Worm (Caenorhabditis elegans) whole organism, L4 larva: ENCODE measurements around the gene nspb-11.

ENCODE experiments used
- D1046.2 ChIP-seq: fragments of 200-800 bp; sonication (Bioruptor generic); IDR thresholded peaks from 2 replicates; pipeline ENCODE4 v1.3.6; 2022; ENCODE audit warnings: missing genetic modification characterization, missing compliant biosample characterization
- F10B5.3 ChIP-seq: sonication (generic microtip); optimal IDR thresholded peaks from 2 replicates; lab custom pipeline; 2016; ENCODE audit warnings: mild to moderate bottlenecking, missing genetic modification characterization, missing compliant biosample characterization
- R02D3.7 ChIP-seq: fragments of 150-350 bp; sonication (generic microtip); optimal IDR thresholded peaks from 3 replicates; lab custom pipeline; 2014; ENCODE audit warnings: missing biosample characterization, missing genetic modification characterization
- Y5F2A.4 ChIP-seq: fragments of 200-800 bp; sonication (Bioruptor generic); optimal IDR thresholded peaks from 2 replicates; lab custom pipeline; 2018; ENCODE audit warnings: mild to moderate bottlenecking, missing genetic modification characterization, missing compliant biosample characterization
- Y75B8A.6 ChIP-seq: fragments of 200-800 bp; sonication (Bioruptor generic); IDR thresholded peaks from 2 replicates; pipeline ENCODE4 v1.3.6; 2022; ENCODE audit warnings: missing genetic modification reagents, missing genetic modification characterization, missing compliant biosample characterization
- attf-4 ChIP-seq: sonication (generic microtip); optimal IDR thresholded peaks from 3 replicates; lab custom pipeline; 2017; ENCODE audit warnings: missing biosample characterization, missing genetic modification characterization
- ceh-28 ChIP-seq: fragments of 150-350 bp; optimal IDR thresholded peaks from 2 replicates; lab custom pipeline; 2014; ENCODE audit warnings: missing biosample characterization, missing genetic modification reagents, missing genetic modification characterization
- ces-1 ChIP-seq: fragments of 150-350 bp; sonication (generic microtip); optimal IDR thresholded peaks from 4 replicates; lab custom pipeline; 2014; ENCODE audit warnings: missing biosample characterization, missing genetic modification reagents, missing genetic modification characterization
- daf-16 ChIP-seq, 3 experiments: sonication (generic microtip); optimal IDR thresholded peaks; 2 replicates each; lab custom pipeline; 2016 to 2017; ENCODE audit warnings: missing genetic modification characterization in 3 of 3, missing genetic modification reagents in 3 of 3, mild to moderate bottlenecking in 2 of 3, missing compliant biosample characterization in 2 of 3, missing biosample characterization in 1 of 3, moderate library complexity in 1 of 3
- daf-19 ChIP-seq: fragments of 200-800 bp; sonication (Bioruptor generic); conservative IDR thresholded peaks from 2 replicates; pipeline ENCODE4 v1.3.6; 2022; ENCODE audit warnings: missing genetic modification characterization, missing compliant biosample characterization
- dmd-6 ChIP-seq: fragments of 200-800 bp; sonication (Bioruptor generic); IDR thresholded peaks from 2 replicates; pipeline ENCODE4 v1.3.6; 2022; ENCODE audit warnings: missing genetic modification reagents, missing genetic modification characterization, missing compliant biosample characterization
- dmd-8 ChIP-seq: fragments of 200-800 bp; sonication (Bioruptor generic); IDR thresholded peaks from 2 replicates; pipeline ENCODE4 v1.3.6; 2022; ENCODE audit warnings: missing genetic modification characterization, missing compliant biosample characterization
- dpl-1 ChIP-seq: fragments of 150-350 bp; optimal IDR thresholded peaks from 2 replicates; lab custom pipeline; 2014; ENCODE audit warnings: missing biosample characterization, missing genetic modification reagents, missing genetic modification characterization
- dve-1 ChIP-seq: sonication (generic microtip); optimal IDR thresholded peaks from 2 replicates; lab custom pipeline; 2017; ENCODE audit warnings: antibody characterized with exemption, mild to moderate bottlenecking, missing genetic modification characterization, missing compliant biosample characterization; ENCODE audit not compliant: insufficient read depth
- egl-27 ChIP-seq: sonication (generic microtip); optimal IDR thresholded peaks from 3 replicates; lab custom pipeline; 2017; ENCODE audit warnings: missing biosample characterization, missing genetic modification reagents, missing genetic modification characterization
- hlh-11 ChIP-seq: fragments of 200-800 bp; sonication (Bioruptor generic); optimal IDR thresholded peaks from 2 replicates; lab custom pipeline; 2018; ENCODE audit warnings: mild to moderate bottlenecking, missing genetic modification characterization, missing compliant biosample characterization
- lin-1 ChIP-seq: fragments of 200-800 bp; sonication (Bioruptor generic); IDR thresholded peaks from 2 replicates; pipeline ENCODE4 v1.3.6; 2022; ENCODE audit warnings: missing genetic modification reagents, missing genetic modification characterization, missing compliant biosample characterization
- lin-13 ChIP-seq: fragments of 150-350 bp; optimal IDR thresholded peaks from 2 replicates; lab custom pipeline; 2014; ENCODE audit warnings: missing biosample characterization, missing genetic modification reagents, missing genetic modification characterization
- lin-15B ChIP-seq: fragments of 150-350 bp; sonication (generic microtip); optimal IDR thresholded peaks from 3 replicates; lab custom pipeline; 2014; ENCODE audit warnings: missing biosample characterization, missing genetic modification characterization
- lin-39 ChIP-seq: fragments of 150-350 bp; optimal IDR thresholded peaks from 2 replicates; lab custom pipeline; 2014; ENCODE audit warnings: missing biosample characterization, missing genetic modification reagents, missing genetic modification characterization
- lir-3 ChIP-seq: sonication (generic microtip); optimal IDR thresholded peaks from 2 replicates; lab custom pipeline; 2016; ENCODE audit warnings: mild to moderate bottlenecking, missing genetic modification characterization, missing compliant biosample characterization
- mdt-29 ChIP-seq: fragments of 200-800 bp; sonication (Bioruptor generic); IDR thresholded peaks from 2 replicates; pipeline ENCODE4 v1.3.6; 2022; ENCODE audit warnings: missing genetic modification reagents, missing genetic modification characterization, missing compliant biosample characterization
- mxl-3 ChIP-seq: fragments of 200-800 bp; sonication (Bioruptor generic); optimal IDR thresholded peaks from 2 replicates; lab custom pipeline; 2018; ENCODE audit warnings: mild to moderate bottlenecking, missing genetic modification characterization, missing compliant biosample characterization
- nhr-28 ChIP-seq: fragments of 150-350 bp; optimal IDR thresholded peaks from 2 replicates; lab custom pipeline; 2014; ENCODE audit warnings: missing biosample characterization, missing genetic modification characterization
- nhr-41 ChIP-seq: fragments of 200-800 bp; sonication (Bioruptor generic); IDR thresholded peaks from 2 replicates; pipeline ENCODE4 v1.3.6; 2022; ENCODE audit warnings: missing genetic modification reagents, missing genetic modification characterization, missing compliant biosample characterization
- nhr-48 ChIP-seq: sonication (generic microtip); optimal IDR thresholded peaks from 2 replicates; lab custom pipeline; 2016; ENCODE audit warnings: mild to moderate bottlenecking, missing genetic modification characterization, missing compliant biosample characterization
- nhr-6 ChIP-seq: fragments of 150-350 bp; optimal IDR thresholded peaks from 2 replicates; lab custom pipeline; 2014; ENCODE audit warnings: missing biosample characterization, missing genetic modification characterization
- nhr-77 ChIP-seq: fragments of 150-350 bp; optimal IDR thresholded peaks from 2 replicates; lab custom pipeline; 2014; ENCODE audit warnings: missing biosample characterization, missing genetic modification characterization
- php-3 ChIP-seq: fragments of 200-800 bp; sonication (Bioruptor generic); IDR thresholded peaks from 2 replicates; pipeline ENCODE4 v1.3.6; 2022; ENCODE audit warnings: missing genetic modification reagents, missing genetic modification characterization, missing compliant biosample characterization
- pqm-1 ChIP-seq: sonication (generic microtip); optimal IDR thresholded peaks from 2 replicates; lab custom pipeline; 2017; ENCODE audit warnings: missing biosample characterization, missing genetic modification characterization
- rbr-2 ChIP-seq: sonication (generic microtip); optimal IDR thresholded peaks from 2 replicates; lab custom pipeline; 2016; ENCODE audit warnings: missing genotype, missing genetic modification characterization, missing compliant biosample characterization
- sdz-12 ChIP-seq: fragments of 200-800 bp; sonication (Bioruptor generic); optimal IDR thresholded peaks from 2 replicates; lab custom pipeline; 2018; ENCODE audit warnings: mild to moderate bottlenecking, missing genetic modification characterization, missing compliant biosample characterization
- set-16 ChIP-seq: fragments of 200-800 bp; sonication (Bioruptor generic); IDR thresholded peaks from 2 replicates; pipeline ENCODE4 v1.3.6; 2022; ENCODE audit warnings: missing genetic modification reagents, missing genetic modification characterization, missing compliant biosample characterization
- spr-3 ChIP-seq: fragments of 200-800 bp; sonication (Bioruptor generic); optimal IDR thresholded peaks from 2 replicates; lab custom pipeline; 2018; ENCODE audit warnings: mild to moderate bottlenecking, missing genetic modification characterization, missing compliant biosample characterization
- tra-1 ChIP-seq: fragments of 200-800 bp; sonication (Bioruptor generic); IDR thresholded peaks from 2 replicates; pipeline ENCODE4 v1.3.6; 2022; ENCODE audit warnings: missing genetic modification reagents, missing genetic modification characterization, missing compliant biosample characterization
- unc-62 ChIP-seq, 3 experiments: fragments of 150-350 bp in 1 of 3; sonication (generic microtip); optimal IDR thresholded peaks in 2 of 3; peaks in 1 of 3; 1 replicate in 1 of 3; 2 replicates in 2 of 3; lab custom pipeline; 2014 to 2017; ENCODE audit warnings: missing biosample characterization in 3 of 3, missing genetic modification characterization in 3 of 3, missing genetic modification reagents in 3 of 3, missing genotype in 1 of 3
- zfp-3 ChIP-seq: fragments of 200-800 bp; sonication (Bioruptor generic); conservative IDR thresholded peaks from 2 replicates; pipeline ENCODE4 v1.3.6; 2022; ENCODE audit warnings: missing genetic modification reagents, missing genetic modification characterization, missing compliant biosample characterization
- zip-11 ChIP-seq: fragments of 200-800 bp; sonication (Bioruptor generic); IDR thresholded peaks from 2 replicates; pipeline ENCODE4 v1.3.6; 2022; ENCODE audit warnings: missing genetic modification characterization, missing compliant biosample characterization

nspb-11 gene

DNA sequence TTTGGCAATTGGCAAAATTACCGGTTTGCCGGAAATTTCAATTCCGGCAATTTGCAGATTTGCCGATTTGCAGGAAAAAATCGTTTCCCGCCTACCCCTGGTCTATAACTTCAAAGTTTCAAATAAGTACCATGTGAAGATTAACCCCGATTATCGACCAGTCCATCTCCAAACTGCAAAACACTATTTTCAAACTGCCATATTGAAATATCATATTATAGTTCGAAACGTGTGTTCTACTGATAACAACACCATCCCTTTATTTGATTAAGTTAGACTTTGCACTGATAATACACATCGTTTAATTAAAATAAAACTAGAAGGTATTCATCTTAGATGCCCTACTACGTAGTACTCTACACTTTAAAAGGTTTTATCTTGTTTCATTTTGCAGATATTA lies 23.0 kb downstream of the nspb-11 start:
- TF ChIP-seq spr-3 (GFP tag; lab: Kevin White, UChicago) (no peak), unc-62 (GFP tag; optimal IDR thresholded peaks at IDR 0.05 in 1 of 2; lab: Kevin White, UChicago) (peak in 1 of 2 experiments; percentile 87), unc-62 (tag; optimal IDR thresholded peaks at IDR 0.05; lab: Kevin White, UChicago) (no peak), pqm-1 (peak; percentile 44), F10B5.3 (tag; lab: Kevin White, UChicago) (no peak), set-16 (GFP tag; lab: Robert Waterston, UW) (no peak), lin-13 (GFP tag; lab: Kevin White, UChicago) (no peak), hlh-11 (tag; lab: Kevin White, UChicago) (no peak), mdt-29 (no peak), nhr-48 (no peak), attf-4 (tag; lab: Kevin White, UChicago) (no peak), D1046.2 (GFP tag; lab: Robert Waterston, UW) (no peak), dpl-1 (GFP tag; lab: Kevin White, UChicago) (no peak), Y5F2A.4 (GFP tag; lab: Kevin White, UChicago) (no peak), lin-15B (no peak), rbr-2 (tag; lab: Kevin White, UChicago) (no peak), tra-1 (GFP tag; lab: Robert Waterston, UW) (no peak), ces-1 (GFP tag; lab: Kevin White, UChicago) (no peak), Y75B8A.6 (no peak)

DNA sequence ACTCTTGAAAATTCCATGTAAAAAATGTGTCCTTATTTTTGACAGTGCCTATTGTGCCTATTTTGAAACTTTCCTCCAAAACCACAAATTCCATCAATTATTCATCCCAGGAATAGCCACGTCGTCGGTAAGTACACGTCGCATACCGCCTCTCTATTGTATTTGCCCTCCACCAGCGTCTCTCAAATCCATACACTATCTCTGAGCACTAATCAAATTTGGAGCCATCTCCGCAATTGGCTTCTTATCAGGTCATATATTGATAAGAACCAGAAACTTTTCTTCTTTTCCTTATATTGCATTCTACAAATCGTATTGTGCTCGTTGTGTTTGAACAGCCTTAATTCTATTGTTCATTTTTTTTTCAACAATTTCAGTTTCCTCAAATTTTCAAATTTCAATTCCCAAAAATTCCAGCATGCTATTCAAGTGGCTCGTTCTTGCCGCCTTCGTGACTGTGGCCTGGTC lies 24.3 kb downstream of the nspb-11 start, which contains the start of gene dct-18:
TSS of gene dct-18 (plus strand) at position 418 of the 468 bp plus-strand sequence.
- no peak for TF ChIP-seq egl-27 (tag; lab: Kevin White, UChicago)
- peak; percentile 0 for TF ChIP-seq mxl-3 (GFP tag; lab: Kevin White, UChicago)
- TF ChIP-seq lir-3 (tag; lab: Kevin White, UChicago) = no peak
- peak; percentile 77 for TF ChIP-seq pqm-1
- no peak for TF ChIP-seq dmd-8 (GFP tag; lab: Robert Waterston, UW)
- peak; percentile 48 for TF ChIP-seq dmd-6 (GFP tag; lab: Robert Waterston, UW)
- TF ChIP-seq hlh-11 (tag; lab: Kevin White, UChicago) = peak; percentile 62
- no peak for TF ChIP-seq zip-11 (GFP tag; lab: Robert Waterston, UW)
- no peak for TF ChIP-seq zfp-3 (GFP tag; lab: Robert Waterston, UW)
- no peak for TF ChIP-seq daf-16 (GFP tag; optimal IDR thresholded peaks at IDR 0.05; lab: Kevin White, UChicago)
- TF ChIP-seq daf-16 (tag; optimal IDR thresholded peaks at IDR 0.05; lab: Kevin White, UChicago) = peak; percentile 54
- 0 out of 2 replicates have a peak, but pooled peaks have one; percentile 15 for TF ChIP-seq lin-1 (GFP tag; lab: Robert Waterston, UW)
- no peak for TF ChIP-seq lin-39 (tag; lab: Kevin White, UChicago)
- TF ChIP-seq nhr-41 (GFP tag; lab: Robert Waterston, UW) = 0 out of 2 replicates have a peak, but pooled peaks have one; percentile 39
- 0 out of 2 replicates have a peak, but pooled peaks have one; percentile 20 for TF ChIP-seq php-3 (GFP tag; lab: Robert Waterston, UW)
- TF ChIP-seq dve-1 (tag; lab: Kevin White, UChicago) = peak; percentile 66
- no peak for TF ChIP-seq nhr-6 (tag; lab: Kevin White, UChicago)
- no peak for TF ChIP-seq dpl-1 (GFP tag; lab: Kevin White, UChicago)
- TF ChIP-seq nhr-28 = peak; percentile 88
- no peak for TF ChIP-seq daf-19 (GFP tag; lab: Robert Waterston, UW)
- TF ChIP-seq R02D3.7 (tag; lab: Kevin White, UChicago) = no peak
- TF ChIP-seq nhr-77 (tag; lab: Kevin White, UChicago) = peak; percentile 29
- TF ChIP-seq sdz-12 (GFP tag; lab: Kevin White, UChicago) = no peak
- TF ChIP-seq ceh-28 (tag; lab: Kevin White, UChicago) = no peak
